Worm (Caenorhabditis elegans) whole organism, L4 larva: ENCODE measurements around the gene C10G8.8.

Experiments used
- ces-1 ChIP-seq: fragments of 150-350 bp; sonication (generic microtip); optimal IDR thresholded peaks from 4 replicates; lab custom pipeline; 2014; ENCODE audit warnings: missing biosample characterization, missing genetic modification reagents, missing genetic modification characterization
- mdl-1 ChIP-seq, 2 experiments: fragments of 150-350 bp in 1 of 2; sonication (generic microtip) in 1 of 2; optimal IDR thresholded peaks; 2 replicates each; lab custom pipeline; 2014 to 2017; ENCODE audit warnings: missing biosample characterization in 2 of 2, missing genetic modification characterization in 2 of 2
- pha-4 ChIP-seq, 2 experiments: fragments of 150-350 bp in 1 of 2; fragments of 200-800 bp in 1 of 2; sonication (Bioruptor generic) in 1 of 2; IDR thresholded peaks in 1 of 2; optimal IDR thresholded peaks in 1 of 2; 2 replicates each; pipeline versions ENCODE4 v1.3.6 to Lab custom; 2014 to 2022; ENCODE audit warnings: missing genetic modification characterization in 2 of 2, missing genetic modification reagents in 2 of 2, missing biosample characterization in 1 of 2, missing compliant biosample characterization in 1 of 2
- saeg-2 ChIP-seq: fragments of 200-800 bp; sonication (Bioruptor generic); IDR thresholded peaks from 2 replicates; pipeline ENCODE4 v1.3.6; 2022; ENCODE audit warnings: missing genetic modification reagents, missing genetic modification characterization, missing compliant biosample characterization
- ztf-11 ChIP-seq: fragments of 150-350 bp; optimal IDR thresholded peaks from 2 replicates; lab custom pipeline; 2014; ENCODE audit warnings: missing biosample characterization, missing genetic modification characterization

- TF ChIP-seq saeg-2 (GFP tag; lab: Robert Waterston, UW) (no peak), mdl-1 (tag; optimal IDR thresholded peaks at IDR 0.05; lab: Kevin White, UChicago) (no peak), ztf-11 (tag; lab: Kevin White, UChicago) (no peak), ces-1 (no peak), pha-4 (GFP tag; IDR thresholded peaks at IDR 0.05; lab: Robert Waterston, UW) (no peak), pha-4 (tag; optimal IDR thresholded peaks at IDR 0.05; lab: Kevin White, UChicago) (no peak)
Observed at ce11 chrV:5295940-5296339, 32.3 kb downstream of the C10G8.8 start.
